Fruit fly (Drosophila melanogaster) whole organism, embryonic: ENCODE data around the gene CG11168.

ENCODE experiments used
- Antp ChIP-seq: fragments of 200-800 bp; sonication (Bioruptor generic); optimal IDR thresholded peaks from 3 replicates; lab custom pipeline; 2016; ENCODE audit warnings: missing biosample characterization, missing genetic modification characterization
- Atf3 ChIP-seq: fragments of 200-800 bp; sonication (Bioruptor generic); optimal IDR thresholded peaks from 3 replicates; lab custom pipeline; 2016; ENCODE audit warnings: missing biosample characterization, missing genetic modification characterization
- CG10431 ChIP-seq: fragments of 200-800 bp; sonication (Bioruptor generic); optimal IDR thresholded peaks from 3 replicates; lab custom pipeline; 2018; ENCODE audit warnings: missing biosample characterization, mild to moderate bottlenecking, missing genetic modification characterization
- CG11247 ChIP-seq: fragments of 200-800 bp; sonication (Bioruptor generic); IDR thresholded peaks from 2 replicates; pipeline ENCODE4 v1.3.6; 2022; ENCODE audit warnings: missing biosample characterization, missing genetic modification characterization
- CG11560 ChIP-seq: fragments of 200-800 bp; sonication (Bioruptor generic); IDR thresholded peaks from 3 replicates; pipeline ENCODE4 v1.3.6; 2022; ENCODE audit warnings: missing biosample characterization, missing genetic modification characterization
- CG12219 ChIP-seq: fragments of 200-800 bp; sonication (Bioruptor generic); optimal IDR thresholded peaks from 3 replicates; lab custom pipeline; 2018; ENCODE audit warnings: missing biosample characterization, mild to moderate bottlenecking, missing genetic modification characterization
- CG14014 ChIP-seq: fragments of 200-800 bp; sonication (Bioruptor generic); IDR thresholded peaks from 2 replicates; pipeline ENCODE4 v1.3.6; 2022; ENCODE audit warnings: missing biosample characterization, missing genetic modification characterization
- CG14050 ChIP-seq: fragments of 200-800 bp; sonication (Bioruptor generic); IDR thresholded peaks from 3 replicates; pipeline ENCODE4 v1.3.6; 2022; ENCODE audit warnings: missing biosample characterization, missing genetic modification characterization
- CG15696 ChIP-seq: fragments of 200-800 bp; sonication (Bioruptor generic); optimal IDR thresholded peaks from 2 replicates; lab custom pipeline; 2019; ENCODE audit warnings: missing biosample characterization, mild to moderate bottlenecking, missing genetic modification characterization, moderate library complexity
- CG16813 ChIP-seq: fragments of 200-800 bp; sonication (Bioruptor generic); IDR thresholded peaks from 3 replicates; pipeline ENCODE4 v1.3.6; 2022; ENCODE audit warnings: missing biosample characterization, missing genetic modification characterization; ENCODE audit not compliant: partially characterized antibody
- CG17186 ChIP-seq: fragments of 200-800 bp; sonication (Bioruptor generic); optimal IDR thresholded peaks from 3 replicates; lab custom pipeline; 2017; ENCODE audit warnings: missing biosample characterization, missing genetic modification reagents, missing genetic modification characterization
- CG17568 ChIP-seq: fragments of 200-800 bp; sonication (Bioruptor generic); optimal IDR thresholded peaks from 2 replicates; lab custom pipeline; 2018; ENCODE audit warnings: missing biosample characterization, mild to moderate bottlenecking, missing genetic modification characterization, moderate library complexity
- CG18599 ChIP-seq: fragments of 200-800 bp; sonication (Bioruptor generic); optimal IDR thresholded peaks from 3 replicates; lab custom pipeline; 2017; ENCODE audit warnings: missing biosample characterization, missing genetic modification characterization, mild to moderate bottlenecking, moderate library complexity, missing genetic modification reagents
- CG3065 ChIP-seq: fragments of 200-800 bp; sonication (Bioruptor generic); optimal IDR thresholded peaks from 2 replicates; lab custom pipeline; 2016; ENCODE audit warnings: missing biosample characterization, missing genetic modification characterization
- CG43689 ChIP-seq: fragments of 200-800 bp; sonication (Bioruptor generic); IDR thresholded peaks from 2 replicates; pipeline ENCODE4 v1.3.6; 2022; ENCODE audit warnings: missing biosample characterization, missing genetic modification characterization
- CG5245 ChIP-seq: fragments of 200-800 bp; sonication (Bioruptor generic); optimal IDR thresholded peaks from 3 replicates; lab custom pipeline; 2016; ENCODE audit warnings: missing biosample characterization, missing genetic modification characterization
- CG8765 ChIP-seq: fragments of 200-800 bp; sonication (Bioruptor generic); IDR thresholded peaks from 2 replicates; pipeline ENCODE4 v1.3.6; 2022; ENCODE audit warnings: missing biosample characterization, missing genetic modification characterization
- CG8944 ChIP-seq: fragments of 200-800 bp; sonication (Bioruptor generic); optimal IDR thresholded peaks from 3 replicates; lab custom pipeline; 2016; ENCODE audit warnings: missing biosample characterization, missing genetic modification characterization
- CG9797 ChIP-seq: fragments of 200-800 bp; sonication (Bioruptor generic); optimal IDR thresholded peaks from 3 replicates; lab custom pipeline; 2018; ENCODE audit warnings: missing biosample characterization, mild to moderate bottlenecking, missing genetic modification characterization
- Dref ChIP-seq: fragments of 200-800 bp; sonication (Bioruptor generic); IDR thresholded peaks from 2 replicates; pipeline ENCODE4 v1.3.6; 2022; ENCODE audit warnings: missing biosample characterization, missing genetic modification characterization
- H15 ChIP-seq: fragments of 200-800 bp; sonication (Bioruptor generic); IDR thresholded peaks from 3 replicates; pipeline ENCODE4 v1.3.6; 2022; ENCODE audit warnings: missing biosample characterization, missing genetic modification characterization
- HLH3B ChIP-seq: fragments of 200-800 bp; sonication (Bioruptor generic); IDR thresholded peaks from 2 replicates; pipeline ENCODE4 v1.3.6; 2022; ENCODE audit warnings: missing biosample characterization, missing genetic modification characterization
- Hr51 ChIP-seq, 2 experiments: fragments of 200-800 bp; sonication (Bioruptor generic); optimal IDR thresholded peaks; 2 replicates in 1 of 2; 3 replicates in 1 of 2; lab custom pipeline; 2016 to 2018; ENCODE audit warnings: missing biosample characterization in 2 of 2, missing genetic modification characterization in 2 of 2, mild to moderate bottlenecking in 1 of 2, moderate library complexity in 1 of 2
- Mad ChIP-seq: fragments of 200-800 bp; sonication (Bioruptor generic); optimal IDR thresholded peaks from 2 replicates; lab custom pipeline; 2016; ENCODE audit warnings: missing biosample characterization, missing genetic modification characterization
- Oli ChIP-seq: fragments of 200-800 bp; sonication (Bioruptor generic); optimal IDR thresholded peaks from 2 replicates; lab custom pipeline; 2018; ENCODE audit warnings: missing biosample characterization, mild to moderate bottlenecking, missing genetic modification characterization, moderate library complexity
- Opbp ChIP-seq: fragments of 200-800 bp; sonication (Bioruptor generic); IDR thresholded peaks from 3 replicates; pipeline ENCODE4 v1.3.6; 2022; ENCODE audit warnings: missing biosample characterization, missing genetic modification characterization; ENCODE audit not compliant: partially characterized antibody
- PHDP ChIP-seq: fragments of 200-800 bp; sonication (Bioruptor generic); optimal IDR thresholded peaks from 3 replicates; lab custom pipeline; 2018; ENCODE audit warnings: missing biosample characterization, mild to moderate bottlenecking, missing genetic modification characterization, moderate library complexity
- Side ChIP-seq: fragments of 200-800 bp; sonication (Bioruptor generic); optimal IDR thresholded peaks from 2 replicates; lab custom pipeline; 2016; ENCODE audit warnings: missing biosample characterization, missing genetic modification characterization
- Ssrp ChIP-seq: fragments of 200-800 bp; sonication (Bioruptor generic); optimal IDR thresholded peaks from 2 replicates; lab custom pipeline; 2018; ENCODE audit warnings: missing biosample characterization, mild to moderate bottlenecking, missing genetic modification characterization, moderate library complexity
- TFAM ChIP-seq: fragments of 200-800 bp; sonication (Bioruptor generic); optimal IDR thresholded peaks from 2 replicates; lab custom pipeline; 2017; ENCODE audit warnings: missing biosample characterization, missing genetic modification characterization, inconsistent platforms
- Taf1 ChIP-seq: fragments of 200-800 bp; sonication (Bioruptor generic); IDR thresholded peaks from 2 replicates; pipeline ENCODE4 v1.3.6; 2022; ENCODE audit warnings: missing biosample characterization, missing genetic modification characterization
- Xrp1 ChIP-seq: fragments of 200-800 bp; sonication (Bioruptor generic); IDR thresholded peaks from 2 replicates; pipeline ENCODE4 v1.3.6; 2022; ENCODE audit warnings: missing biosample characterization, missing genetic modification characterization
- ac ChIP-seq: fragments of 200-800 bp; sonication (Bioruptor generic); optimal IDR thresholded peaks from 3 replicates; lab custom pipeline; 2017; ENCODE audit warnings: missing biosample characterization, mild to moderate bottlenecking, missing genetic modification characterization
- al ChIP-seq: fragments of 200-800 bp; sonication (Bioruptor generic); IDR thresholded peaks from 2 replicates; pipeline ENCODE4 v1.3.6; 2022; ENCODE audit warnings: missing biosample characterization, missing genetic modification characterization
- bbx ChIP-seq: fragments of 200-800 bp; sonication (Bioruptor generic); IDR thresholded peaks from 2 replicates; pipeline ENCODE4 v1.3.6; 2022; ENCODE audit warnings: missing biosample characterization, missing genetic modification characterization; ENCODE audit not compliant: partially characterized antibody
- bcd ChIP-seq: fragments of 200-800 bp; sonication (Bioruptor generic); optimal IDR thresholded peaks from 2 replicates; lab custom pipeline; 2017; ENCODE audit warnings: missing biosample characterization, mild to moderate bottlenecking, missing genetic modification characterization
- ci ChIP-seq: fragments of 200-800 bp; sonication (Bioruptor generic); IDR thresholded peaks from 3 replicates; pipeline ENCODE4 v1.3.6; 2022; ENCODE audit warnings: missing biosample characterization, missing genetic modification characterization
- dm ChIP-seq: fragments of 200-800 bp; sonication (Bioruptor generic); optimal IDR thresholded peaks from 3 replicates; lab custom pipeline; 2016; ENCODE audit warnings: missing biosample characterization, missing genetic modification characterization
- gfzf ChIP-seq: fragments of 200-800 bp; sonication (Bioruptor generic); optimal IDR thresholded peaks from 2 replicates; lab custom pipeline; 2016; ENCODE audit warnings: missing biosample characterization, mild to moderate bottlenecking, missing genetic modification characterization, moderate library complexity
- hb ChIP-seq: fragments of 200-800 bp; sonication (Bioruptor generic); IDR thresholded peaks from 3 replicates; pipeline ENCODE4 v1.3.6; 2022; ENCODE audit warnings: missing biosample characterization, missing genetic modification characterization; ENCODE audit not compliant: partially characterized antibody
- inv ChIP-seq: fragments of 200-800 bp; sonication (Bioruptor generic); IDR thresholded peaks from 2 replicates; pipeline ENCODE4 v1.3.6; 2022; ENCODE audit warnings: missing biosample characterization, missing genetic modification characterization; ENCODE audit not compliant: partially characterized antibody
- jigr1 ChIP-seq: fragments of 200-800 bp; sonication (Bioruptor generic); IDR thresholded peaks from 3 replicates; pipeline ENCODE4 v1.3.6; 2022; ENCODE audit warnings: missing biosample characterization, missing genetic modification characterization
- jumu ChIP-seq: fragments of 200-800 bp; sonication (Bioruptor generic); optimal IDR thresholded peaks from 3 replicates; lab custom pipeline; 2016; ENCODE audit warnings: missing biosample characterization, missing genetic modification characterization
- mam ChIP-seq: fragments of 200-800 bp; sonication (Bioruptor generic); optimal IDR thresholded peaks from 3 replicates; lab custom pipeline; 2016; ENCODE audit warnings: missing biosample characterization, missing genetic modification characterization
- nerfin-1 ChIP-seq: fragments of 200-800 bp; sonication (Bioruptor generic); optimal IDR thresholded peaks from 3 replicates; lab custom pipeline; 2019; ENCODE audit warnings: missing biosample characterization, mild to moderate bottlenecking, missing genetic modification characterization, moderate library complexity
- nmo ChIP-seq: fragments of 200-800 bp; sonication (Bioruptor generic); optimal IDR thresholded peaks from 2 replicates; lab custom pipeline; 2018; ENCODE audit warnings: missing biosample characterization, mild to moderate bottlenecking, missing genetic modification characterization, moderate library complexity
- sqz ChIP-seq: fragments of 200-800 bp; sonication (Bioruptor generic); optimal IDR thresholded peaks from 3 replicates; lab custom pipeline; 2018; ENCODE audit warnings: missing biosample characterization, mild to moderate bottlenecking, missing genetic modification characterization
- vnd ChIP-seq: fragments of 200-800 bp; sonication (Bioruptor generic); IDR thresholded peaks from 3 replicates; pipeline ENCODE4 v1.3.6; 2022; ENCODE audit warnings: missing biosample characterization, missing genetic modification characterization; ENCODE audit not compliant: partially characterized antibody

CG11168 gene

dm6 chr3R:24917814-24918636, at the start of gene CG11168, which contains the start of the genes PIG-S and sud1 (continued):
- TF ChIP-seq bbx (GFP tag; lab: Robert Waterston, UW) (peak; percentile 68), ac (GFP tag; lab: Kevin White, UChicago) (no peak), al (GFP tag; lab: Robert Waterston, UW) (peak; percentile 41; the same call in 1 of the 2 replicates), CG14014 (peak; percentile 36; the same call in 1 of the 2 replicates), CG14050 (peak; percentile 47; the same call in 2 of the 3 replicates), CG3065 (GFP tag; lab: Kevin White, UChicago) (no peak), Dref (0 out of 2 replicates have a peak, but pooled peaks have one; percentile 23), CG17186 (GFP tag; lab: Kevin White, UChicago) (no peak), CG11560 (no peak), Side (GFP tag; lab: Kevin White, UChicago) (no peak), CG15696 (tag; lab: Kevin White, UChicago) (peak; percentile 63), ci (GFP tag; lab: Robert Waterston, UW) (0 out of 3 replicates have a peak, but pooled peaks have one; percentile 27), sqz (GFP tag; lab: Kevin White, UChicago) (peak; percentile 79), HLH3B (GFP tag; lab: Robert Waterston, UW) (peak; percentile 49; the same call in 1 of the 2 replicates), Oli (tag; lab: Kevin White, UChicago) (peak; percentile 58), gfzf (peak; percentile 1), CG18599 (no peak), CG5245 (no peak), CG9797 (GFP tag; lab: Kevin White, UChicago) (peak; percentile 20), jumu (no peak), CG12219 (GFP tag; lab: Kevin White, UChicago) (no peak), jigr1 (0 out of 3 replicates have a peak, but pooled peaks have one; percentile 17), vnd (GFP tag; lab: Robert Waterston, UW) (peak; percentile 95), Atf3 (GFP tag; lab: Kevin White, UChicago) (peak; percentile 29), inv (peak; percentile 97), CG16813 (GFP tag; lab: Robert Waterston, UW) (peak; percentile 95), bcd (peak; percentile 59), Taf1 (peak; percentile 37; the same call in 1 of the 2 replicates), CG8944 (GFP tag; lab: Kevin White, UChicago) (no peak), Xrp1 (GFP tag; lab: Robert Waterston, UW) (peak; percentile 68), Ssrp (tag; lab: Kevin White, UChicago) (peak; percentile 64), CG43689 (no peak), hb (peak; percentile 92), nerfin-1 (tag; lab: Kevin White, UChicago) (no peak), TFAM (no peak), Antp (GFP tag; lab: Kevin White, UChicago) (peak; percentile 10), Mad (no peak), H15 (0 out of 3 replicates have a peak, but pooled peaks have one; percentile 29), CG17568 (no peak), mam (GFP tag; lab: Kevin White, UChicago) (no peak), dm (GFP tag; lab: Kevin White, UChicago) (no peak), Hr51 (GFP tag; optimal IDR thresholded peaks at IDR 0.05; lab: Kevin White, UChicago) (peak in 1 of 2 experiments; percentile 46), CG11247 (GFP tag; lab: Robert Waterston, UW) (0 out of 2 replicates have a peak, but pooled peaks have one; percentile 37), CG8765 (no peak), Opbp (GFP tag; lab: Robert Waterston, UW) (peak; percentile 79), nmo (GFP tag; lab: Kevin White, UChicago) (peak; percentile 85), CG10431 (GFP tag; lab: Kevin White, UChicago) (no peak), PHDP (no peak)
